Worm (Caenorhabditis elegans): ENCODE results near the gene C25D7.5.

C25D7.5 gene

ce11 chrV:15085335-15085800 lies 32.9 kb downstream of the C25D7.5 start, which contains the start of the genes ahsa-1 and C01G10.7 (continued):
- peak; percentile 91 for TF ChIP-seq sox-4 (tag; optimal IDR thresholded peaks at IDR 0.05)
- peak; percentile 90 for TF ChIP-seq swsn-7 (tag; optimal IDR thresholded peaks at IDR 0.05)
- TF ChIP-seq lin-14 (GFP tag; optimal IDR thresholded peaks at IDR 0.05): peak; percentile 95
- peak; percentile 97 for TF ChIP-seq nhr-85 (tag)
- peak; percentile 75 for TF ChIP-seq blmp-1 (tag; optimal IDR thresholded peaks at IDR 0.05)
- peak; percentile 25 for TF ChIP-seq ama-1 (optimal IDR thresholded peaks at IDR 0.05)
- no peak for TF ChIP-seq ceh-63 (GFP tag; optimal IDR thresholded peaks at IDR 0.05)
- peak; percentile 84 to 85 for TF ChIP-seq efl-1 (optimal IDR thresholded peaks at IDR 0.05)
- TF ChIP-seq efl-1 (GFP tag; optimal IDR thresholded peaks at IDR 0.05 in 1 of 2): peak; percentile 83 to 97
- no peak for TF ChIP-seq sup-37 (GFP tag; optimal IDR thresholded peaks at IDR 0.05)
- TF ChIP-seq unc-62 (GFP tag; optimal IDR thresholded peaks at IDR 0.05): no peak
- peak; percentile 92 for TF ChIP-seq nhr-20 (tag; optimal IDR thresholded peaks at IDR 0.05)
- peak; percentile 95 for TF ChIP-seq nhr-90 (tag; optimal IDR thresholded peaks at IDR 0.05; ENCODE audit: poor library complexity)
- TF ChIP-seq elt-2 (tag; optimal IDR thresholded peaks at IDR 0.05): peak; percentile 69
- TF ChIP-seq fkh-10 (GFP tag; optimal IDR thresholded peaks at IDR 0.05): peak; percentile 56
- TF ChIP-seq aha-1 (tag; optimal IDR thresholded peaks at IDR 0.05): peak; percentile 36
- no peak for TF ChIP-seq sptf-1 (tag; optimal IDR thresholded peaks at IDR 0.05)
- TF ChIP-seq nhr-12 (tag; optimal IDR thresholded peaks at IDR 0.05): no peak
- TF ChIP-seq nhr-84 (tag; optimal IDR thresholded peaks at IDR 0.05): no peak
- TF ChIP-seq ztf-11 (tag; optimal IDR thresholded peaks at IDR 0.05): peak in 1 of 2 experiments; percentile 94
- peak; percentile 75 for TF ChIP-seq lin-39 (tag; optimal IDR thresholded peaks at IDR 0.05)
- peak; percentile 85 to 86 for TF ChIP-seq lin-35 (GFP tag; optimal IDR thresholded peaks at IDR 0.05)
- TF ChIP-seq hlh-4 (tag; optimal IDR thresholded peaks at IDR 0.05): peak; percentile 34
- TF ChIP-seq nhr-47 (tag; optimal IDR thresholded peaks at IDR 0.05): peak; percentile 94
- peak; percentile 87 for TF ChIP-seq nhr-19 (GFP tag; conservative IDR thresholded peaks at IDR 0.05)
- TF ChIP-seq skn-1 (tag; optimal IDR thresholded peaks at IDR 0.05): peak; percentile 74
- TF ChIP-seq lir-3 (tag; optimal IDR thresholded peaks at IDR 0.05; ENCODE audit: poor library complexity): peak; percentile 97
- peak; percentile 87 for TF ChIP-seq snpc-4 (tag; optimal IDR thresholded peaks at IDR 0.05)
- peak; percentile 76 to 86 (median 84) for TF ChIP-seq dpl-1 (GFP tag; optimal IDR thresholded peaks at IDR 0.05)
- TF ChIP-seq unc-130 (tag; optimal IDR thresholded peaks at IDR 0.05): peak; percentile 63
- TF ChIP-seq hlh-17 (GFP tag; optimal IDR thresholded peaks at IDR 0.05; ENCODE audit: borderline replicate concordance): no peak
- peak; percentile 87 for TF ChIP-seq isw-1 (GFP tag; IDR thresholded peaks at IDR 0.05)
- TF ChIP-seq nhr-28 (tag; optimal IDR thresholded peaks at IDR 0.05): no peak
- peak; percentile 99 for TF ChIP-seq rnt-1 (tag; optimal IDR thresholded peaks at IDR 0.05)
- peak; percentile 60 for TF ChIP-seq fos-1 (tag; optimal IDR thresholded peaks at IDR 0.05)
- no peak for TF ChIP-seq alr-1 (tag; optimal IDR thresholded peaks at IDR 0.05; ENCODE audit: borderline replicate concordance)
- TF ChIP-seq nhr-11 (tag; optimal IDR thresholded peaks at IDR 0.05): no peak
- TF ChIP-seq tbx-2 (tag; optimal IDR thresholded peaks at IDR 0.05): peak; percentile 94
- no peak for TF ChIP-seq nhr-76 (tag; optimal IDR thresholded peaks at IDR 0.05)
- peak; percentile 73 for TF ChIP-seq mab-9 (GFP tag; IDR thresholded peaks at IDR 0.05)
- peak; percentile 48 for TF ChIP-seq F16B12.6 (tag; optimal IDR thresholded peaks at IDR 0.05)
- peak; percentile 92 for TF ChIP-seq irx-1 (tag; optimal IDR thresholded peaks at IDR 0.05)
- TF ChIP-seq snu-23 (GFP tag; optimal IDR thresholded peaks at IDR 0.05): peak; percentile 95
- TF ChIP-seq lin-13 (GFP tag; optimal IDR thresholded peaks at IDR 0.05): peak; percentile 88
- no peak for TF ChIP-seq unc-30 (tag; optimal IDR thresholded peaks at IDR 0.05)
- TF ChIP-seq nhr-77 (tag; optimal IDR thresholded peaks at IDR 0.05): peak; percentile 80
- no peak for TF ChIP-seq egl-13 (tag; optimal IDR thresholded peaks at IDR 0.05)
- no peak for TF ChIP-seq pqm-1 (tag; optimal IDR thresholded peaks at IDR 0.05)
- peak; percentile 92 for TF ChIP-seq ceh-90 (tag; optimal IDR thresholded peaks at IDR 0.05)
- peak; percentile 99 for TF ChIP-seq pax-3 (tag; optimal IDR thresholded peaks at IDR 0.05)
- peak; percentile 92 for TF ChIP-seq fkh-8 (tag; optimal IDR thresholded peaks at IDR 0.05)
- TF ChIP-seq egl-27 (tag; optimal IDR thresholded peaks at IDR 0.05): no peak
- peak; percentile 77 for TF ChIP-seq nhr-237 (tag; optimal IDR thresholded peaks at IDR 0.05)

Measured in whole organism, L1 larva.